Worm (Caenorhabditis elegans) whole organism, young adult: ENCODE measurements around the gene hlh-14.

Experiments used
- C17E4.6 ChIP-seq: fragments of 200-800 bp; sonication (Bioruptor generic); IDR thresholded peaks from 2 replicates; pipeline ENCODE4 v1.3.6; 2022; ENCODE audit warnings: missing genetic modification reagents, missing genetic modification characterization, missing compliant biosample characterization
- F33H1.4 ChIP-seq: fragments of 200-800 bp; sonication (Bioruptor generic); IDR thresholded peaks from 2 replicates; pipeline ENCODE4 v1.3.6; 2022; ENCODE audit warnings: missing genetic modification reagents, missing genetic modification characterization, missing compliant biosample characterization
- F37B4.10 ChIP-seq: fragments of 200-800 bp; sonication (Bioruptor generic); IDR thresholded peaks from 2 replicates; pipeline ENCODE4 v1.3.6; 2022; ENCODE audit warnings: missing genetic modification characterization, missing compliant biosample characterization
- F57A8.1 ChIP-seq: fragments of 200-800 bp; sonication (Bioruptor generic); optimal IDR thresholded peaks from 2 replicates; lab custom pipeline; 2018; ENCODE audit warnings: mild to moderate bottlenecking, missing genetic modification characterization, moderate library complexity, missing compliant biosample characterization
- Y53F4B.3 ChIP-seq: fragments of 200-800 bp; sonication (Bioruptor generic); IDR thresholded peaks from 2 replicates; pipeline ENCODE4 v1.3.6; 2022; ENCODE audit warnings: missing genetic modification reagents, missing genetic modification characterization, missing compliant biosample characterization
- Y67H2A.10 ChIP-seq: fragments of 200-800 bp; sonication (Bioruptor generic); conservative IDR thresholded peaks from 2 replicates; pipeline ENCODE4 v1.3.6; 2022; ENCODE audit warnings: missing genetic modification reagents, missing genetic modification characterization, missing compliant biosample characterization
- ekl-4 ChIP-seq: fragments of 200-800 bp; sonication (Bioruptor generic); IDR thresholded peaks from 2 replicates; pipeline ENCODE4 v1.3.6; 2022; ENCODE audit warnings: missing genetic modification reagents, missing genetic modification characterization, missing compliant biosample characterization
- snpc-4 ChIP-seq, 5 experiments: fragments of 150-350 bp in 1 of 5; sonication (generic microtip) in 4 of 5; optimal IDR thresholded peaks; 2 replicates each; lab custom pipeline; 2014 to 2018; ENCODE audit warnings: missing genetic modification characterization in 5 of 5, missing biosample characterization in 3 of 5, antibody characterized with exemption in 2 of 5, mild to moderate bottlenecking in 2 of 5, missing compliant biosample characterization in 2 of 5, missing genotype in 2 of 5, moderate library complexity in 2 of 5, missing genetic modification reagents in 1 of 5
- unc-130 ChIP-seq: sonication (generic microtip); optimal IDR thresholded peaks from 2 replicates; lab custom pipeline; 2016; ENCODE audit warnings: missing genetic modification reagents, missing genetic modification characterization, missing compliant biosample characterization
- unc-62 ChIP-seq: fragments of 150-350 bp; optimal IDR thresholded peaks from 2 replicates; lab custom pipeline; 2014; ENCODE audit warnings: missing biosample characterization, missing genetic modification reagents, missing genetic modification characterization

ce11 chrII:5735744-5736143 lies 3.0 kb downstream of the hlh-14 start:
- TF ChIP-seq F37B4.10 (GFP tag; lab: Robert Waterston, UW) (no peak), F33H1.4 (GFP tag; lab: Robert Waterston, UW) (no peak), Y67H2A.10 (no peak), ekl-4 (GFP tag; lab: Robert Waterston, UW) (no peak), C17E4.6 (GFP tag; lab: Robert Waterston, UW) (no peak), F57A8.1 (GFP tag; lab: Kevin White, UChicago) (no peak), unc-62 (GFP tag; lab: Kevin White, UChicago) (no peak), unc-130 (GFP tag; lab: Kevin White, UChicago) (no peak), snpc-4 (GFP tag; optimal IDR thresholded peaks at IDR 0.05; lab: Kevin White, UChicago) (no peak), snpc-4 (tag; optimal IDR thresholded peaks at IDR 0.05; lab: Kevin White, UChicago) (no peak), Y53F4B.3 (GFP tag; lab: Robert Waterston, UW) (no peak)
